Worm (Caenorhabditis elegans) whole organism, early embryonic: ENCODE measurements around the gene snr-3.

Experiments used
- F13C5.2 ChIP-seq: sonication (generic microtip); optimal IDR thresholded peaks from 2 replicates; lab custom pipeline; 2017; ENCODE audit warnings: mild to moderate bottlenecking, missing genetic modification characterization, inconsistent platforms, missing compliant biosample characterization
- aly-1 ChIP-seq: sonication (generic microtip); optimal IDR thresholded peaks from 2 replicates; lab custom pipeline; 2016; ENCODE audit warnings: missing genetic modification characterization, missing compliant biosample characterization
- ama-1 ChIP-seq: fragments of 150-350 bp; optimal IDR thresholded peaks from 2 replicates; lab custom pipeline; 2014
- ceh-13 ChIP-seq: fragments of 200-800 bp; sonication (Bioruptor generic); optimal IDR thresholded peaks from 2 replicates; lab custom pipeline; 2018; ENCODE audit warnings: mild to moderate bottlenecking, missing genetic modification characterization, missing compliant biosample characterization
- ceh-36 ChIP-seq: sonication (generic microtip); optimal IDR thresholded peaks from 2 replicates; lab custom pipeline; 2016; ENCODE audit warnings: missing genetic modification characterization, inconsistent platforms, missing compliant biosample characterization
- flt-1 ChIP-seq: fragments of 200-800 bp; sonication (Bioruptor generic); IDR thresholded peaks from 2 replicates; pipeline ENCODE4 v1.3.6; 2022; ENCODE audit warnings: missing genetic modification characterization, missing compliant biosample characterization
- hmbx-1 ChIP-seq: sonication (generic microtip); optimal IDR thresholded peaks from 2 replicates; lab custom pipeline; 2016; ENCODE audit warnings: mild to moderate bottlenecking, missing genetic modification characterization, missing compliant biosample characterization
- hnd-1 ChIP-seq: sonication (generic microtip); optimal IDR thresholded peaks from 2 replicates; lab custom pipeline; 2016; ENCODE audit warnings: missing genetic modification characterization, missing compliant biosample characterization
- pes-1 ChIP-seq: fragments of 200-800 bp; sonication (Bioruptor generic); IDR thresholded peaks from 2 replicates; pipeline ENCODE4 v1.3.6; 2022; ENCODE audit warnings: missing genetic modification reagents, missing genetic modification characterization, missing compliant biosample characterization
- scrt-1 ChIP-seq: fragments of 200-800 bp; sonication (Bioruptor generic); IDR thresholded peaks from 2 replicates; pipeline ENCODE4 v1.3.6; 2022; ENCODE audit warnings: missing genetic modification characterization, missing compliant biosample characterization
- sea-1 ChIP-seq: fragments of 200-800 bp; sonication (Bioruptor generic); conservative IDR thresholded peaks from 2 replicates; pipeline ENCODE4 v1.3.6; 2022; ENCODE audit warnings: missing genetic modification characterization, missing compliant biosample characterization
- tbx-11 ChIP-seq: fragments of 200-800 bp; sonication (Bioruptor generic); IDR thresholded peaks from 2 replicates; pipeline ENCODE4 v1.3.6; 2022; ENCODE audit warnings: missing genetic modification characterization, missing compliant biosample characterization
- tbx-37 ChIP-seq: fragments of 200-800 bp; sonication (Bioruptor generic); conservative IDR thresholded peaks from 2 replicates; pipeline ENCODE4 v1.3.6; 2022; ENCODE audit warnings: missing genetic modification reagents, missing genetic modification characterization, missing compliant biosample characterization
- tra-4 ChIP-seq: sonication (generic microtip); optimal IDR thresholded peaks from 2 replicates; lab custom pipeline; 2017; ENCODE audit warnings: missing genetic modification characterization, missing compliant biosample characterization

ce11 chrII:6470985-6471384, 18.6 kb downstream of the snr-3 start, which contains the start of gene dgk-5:
- TF ChIP-seq ceh-36 (tag; lab: Kevin White, UChicago) (no peak), aly-1 (tag; lab: Kevin White, UChicago) (no peak), ama-1 (lab: Kevin White, UChicago) (no peak), sea-1 (GFP tag; lab: Robert Waterston, UW) (no peak), hnd-1 (tag; lab: Kevin White, UChicago) (no peak), flt-1 (GFP tag; lab: Robert Waterston, UW) (no peak), pes-1 (GFP tag; lab: Robert Waterston, UW) (no peak), tbx-11 (no peak), hmbx-1 (tag; lab: Kevin White, UChicago) (no peak), F13C5.2 (tag; lab: Kevin White, UChicago) (no peak), tra-4 (no peak), tbx-37 (GFP tag; lab: Robert Waterston, UW) (no peak), ceh-13 (GFP tag; lab: Kevin White, UChicago) (no peak), scrt-1 (GFP tag; lab: Robert Waterston, UW) (no peak)
